Worm (Caenorhabditis elegans) whole organism, midembryonic: ENCODE results near the gene C53D6.4.

Source experiments
- T22C8.4 ChIP-seq: fragments of 200-800 bp; sonication (Bioruptor generic); IDR thresholded peaks from 2 replicates; pipeline ENCODE4 v1.3.6; 2022; ENCODE audit warnings: missing genetic modification characterization, missing compliant biosample characterization
- cog-1 ChIP-seq: sonication (generic microtip); optimal IDR thresholded peaks from 2 replicates; lab custom pipeline; 2016; ENCODE audit warnings: missing genetic modification characterization, missing compliant biosample characterization
- klf-2 ChIP-seq: fragments of 200-800 bp; sonication (Bioruptor generic); conservative IDR thresholded peaks from 2 replicates; pipeline ENCODE4 v1.3.6; 2022; ENCODE audit warnings: missing genetic modification reagents, missing genetic modification characterization, missing compliant biosample characterization
- ref-1 ChIP-seq: fragments of 200-800 bp; sonication (Bioruptor generic); conservative IDR thresholded peaks from 2 replicates; pipeline ENCODE4 v1.3.6; 2022; ENCODE audit warnings: missing genetic modification reagents, missing genetic modification characterization, missing compliant biosample characterization
- ztf-29 ChIP-seq: fragments of 200-800 bp; sonication (Bioruptor generic); IDR thresholded peaks from 2 replicates; pipeline ENCODE4 v1.3.6; 2022; ENCODE audit warnings: missing genetic modification reagents, missing genetic modification characterization, missing compliant biosample characterization

ce11 chrIV:9045252-9045651 lies 24.5 kb upstream of the C53D6.4 start, which contains the start of gene Y73F4A.1:
- TF ChIP-seq ref-1 (GFP tag; lab: Robert Waterston, UW) (no peak), ztf-29 (GFP tag; lab: Robert Waterston, UW) (no peak), klf-2 (GFP tag; lab: Robert Waterston, UW) (no peak), cog-1 (tag; lab: Kevin White, UChicago) (no peak), T22C8.4 (GFP tag; lab: Robert Waterston, UW) (no peak)
